Fruit fly (Drosophila melanogaster): Measurements from ENCODE around the gene CG15546.

The CG15546 gene

DNA sequence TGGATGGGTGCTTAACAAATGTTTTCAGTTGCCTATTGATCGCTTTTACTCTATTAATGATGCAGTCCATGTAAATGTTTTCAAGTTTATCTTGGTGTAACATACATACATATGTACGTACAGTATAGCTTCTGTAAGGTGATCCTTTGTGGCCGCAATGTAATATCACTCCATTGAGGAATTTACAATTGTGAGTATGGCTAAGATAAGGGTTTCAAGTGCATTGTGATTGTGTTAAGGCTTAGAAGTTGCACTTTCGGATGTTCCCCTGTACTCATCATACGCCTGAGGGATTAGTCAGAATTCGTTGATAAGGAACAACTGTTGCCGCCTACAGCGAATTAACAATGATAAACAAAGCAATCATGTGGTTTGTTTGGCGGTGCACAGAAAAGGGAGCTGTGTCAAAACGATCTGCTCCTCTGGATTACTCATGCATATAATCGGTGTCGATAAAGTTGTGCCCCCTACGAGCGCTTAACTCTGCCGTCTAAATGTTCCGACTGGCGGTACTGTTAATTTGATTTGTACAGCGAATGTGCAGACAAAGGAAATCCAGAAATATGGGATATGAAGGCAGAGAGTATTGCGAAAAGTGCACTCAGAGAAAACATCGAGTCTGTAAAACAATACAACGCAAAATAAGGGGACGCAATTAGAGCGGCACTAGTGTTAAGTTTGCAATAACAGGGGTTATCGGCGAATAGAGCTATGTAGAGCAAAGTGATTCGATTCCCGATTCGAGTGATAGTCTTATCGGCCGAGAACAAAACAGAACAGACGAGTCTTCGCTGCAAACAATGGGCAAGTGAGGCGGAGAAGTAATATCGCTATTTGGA, 11.9 kb upstream of the CG15546 start:
- TF ChIP-seq CG17801 (GFP tag; optimal IDR thresholded peaks at IDR 0.05; ENCODE audit: partially characterized antibody): peak; percentile 60

DNA sequence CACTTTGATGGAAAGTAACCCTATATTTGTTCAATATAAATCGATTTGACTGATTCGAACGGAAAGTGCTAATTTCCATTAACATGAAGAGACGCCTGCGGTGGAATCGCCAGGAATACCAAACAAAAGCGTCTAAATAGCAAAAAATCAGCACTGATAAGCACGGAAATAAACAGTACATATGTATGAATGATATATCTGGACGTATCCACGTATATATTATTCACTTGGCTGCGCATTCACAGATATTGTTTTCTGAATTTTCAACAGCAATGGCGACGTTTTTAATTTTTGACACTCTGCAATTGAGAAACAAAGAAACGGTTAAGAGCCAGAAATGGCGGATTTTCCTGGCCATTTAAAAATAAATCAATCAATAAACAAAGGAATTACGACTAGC, 11.3 kb upstream of the CG15546 start:
- no peak for TF ChIP-seq CG17801 (GFP tag; optimal IDR thresholded peaks at IDR 0.05; ENCODE audit: partially characterized antibody)

dm6 chr3R:30886850-30887249, 10.9 kb upstream of the CG15546 start:
- peak; percentile 18 for TF ChIP-seq CG17801 (GFP tag; optimal IDR thresholded peaks at IDR 0.05; ENCODE audit: partially characterized antibody)

DNA sequence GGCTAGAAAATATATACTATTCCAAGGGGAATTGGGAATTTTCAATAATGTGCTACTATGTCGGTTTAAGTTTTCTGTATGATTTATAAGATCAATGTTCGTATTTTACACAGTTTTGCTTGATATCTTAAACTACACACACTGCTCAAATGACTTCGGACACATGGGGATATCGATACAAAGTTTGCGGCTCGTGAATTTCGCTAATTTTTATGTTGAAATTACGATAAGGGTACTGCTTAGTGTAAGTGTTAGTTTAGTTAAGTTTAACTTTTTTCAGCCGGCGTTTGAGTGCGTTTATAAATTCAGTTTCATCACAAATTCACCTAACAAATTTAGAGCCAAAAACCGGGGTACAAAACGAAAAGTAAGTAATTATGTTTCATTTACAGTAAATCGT, 7.4 kb upstream of the CG15546 start, which contains the start of gene CG15547:
TSS of gene CG15547 (minus strand) at position 101 of the 400 bp plus-strand sequence.
- no peak for TF ChIP-seq CG17801 (GFP tag; optimal IDR thresholded peaks at IDR 0.05; ENCODE audit: partially characterized antibody)

DNA sequence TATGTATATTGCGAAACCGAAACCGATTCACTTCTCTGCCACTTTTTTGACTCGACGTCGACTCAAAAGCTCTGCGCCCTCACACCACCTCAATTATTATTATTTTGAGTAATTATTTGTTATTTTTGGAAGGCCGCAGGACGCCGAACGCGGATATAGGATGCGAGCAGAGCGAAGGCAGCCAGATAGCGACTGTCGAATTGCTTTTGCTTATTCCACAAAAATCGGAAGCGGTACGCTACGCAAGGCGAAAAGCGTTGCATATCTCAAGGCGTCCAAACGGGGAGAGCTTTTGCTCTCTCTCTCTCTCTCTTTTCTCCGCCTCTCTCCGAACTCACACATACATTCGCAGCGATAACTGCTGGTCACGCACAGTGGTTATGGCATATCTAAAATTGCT, 4.9 kb upstream of the CG15546 start, which contains the start of gene CG12071:
TSS of gene CG12071 (minus strand) at position 134 of the 400 bp plus-strand sequence.
- no peak for TF ChIP-seq CG17801 (GFP tag; optimal IDR thresholded peaks at IDR 0.05; ENCODE audit: partially characterized antibody)

- TF ChIP-seq CG17801 (GFP tag; optimal IDR thresholded peaks at IDR 0.05; ENCODE audit: partially characterized antibody): no peak
Measured at dm6 chr3R:30880024-30880423, 4.0 kb upstream of the CG15546 start.

DNA sequence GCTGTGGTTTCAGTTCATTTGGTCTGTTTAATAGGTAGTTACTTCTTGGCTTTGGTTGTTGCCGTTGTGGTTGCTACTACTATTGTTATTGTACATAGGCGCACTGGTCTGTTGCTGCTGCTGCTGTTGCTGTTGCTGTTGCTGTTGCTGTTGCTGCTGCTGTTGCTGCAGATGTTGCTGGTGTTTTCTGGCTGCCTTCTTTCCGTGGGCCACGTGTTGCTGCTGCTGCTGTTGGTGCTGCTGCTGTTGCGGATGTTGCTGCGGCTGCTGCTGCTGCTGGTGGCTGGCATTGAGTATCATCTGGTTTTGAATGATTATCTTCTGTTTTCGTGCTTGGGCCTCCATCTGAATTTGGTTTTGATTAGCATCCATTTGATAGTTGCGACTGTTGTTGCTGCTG, 2.1 kb upstream of the CG15546 start:
- no peak for TF ChIP-seq CG17801 (GFP tag; optimal IDR thresholded peaks at IDR 0.05; ENCODE audit: partially characterized antibody)

dm6 chr3R:30874679-30875078, 1.3 kb downstream of the CG15546 start:
- no peak for TF ChIP-seq CG17801 (GFP tag; optimal IDR thresholded peaks at IDR 0.05; ENCODE audit: partially characterized antibody)

DNA sequence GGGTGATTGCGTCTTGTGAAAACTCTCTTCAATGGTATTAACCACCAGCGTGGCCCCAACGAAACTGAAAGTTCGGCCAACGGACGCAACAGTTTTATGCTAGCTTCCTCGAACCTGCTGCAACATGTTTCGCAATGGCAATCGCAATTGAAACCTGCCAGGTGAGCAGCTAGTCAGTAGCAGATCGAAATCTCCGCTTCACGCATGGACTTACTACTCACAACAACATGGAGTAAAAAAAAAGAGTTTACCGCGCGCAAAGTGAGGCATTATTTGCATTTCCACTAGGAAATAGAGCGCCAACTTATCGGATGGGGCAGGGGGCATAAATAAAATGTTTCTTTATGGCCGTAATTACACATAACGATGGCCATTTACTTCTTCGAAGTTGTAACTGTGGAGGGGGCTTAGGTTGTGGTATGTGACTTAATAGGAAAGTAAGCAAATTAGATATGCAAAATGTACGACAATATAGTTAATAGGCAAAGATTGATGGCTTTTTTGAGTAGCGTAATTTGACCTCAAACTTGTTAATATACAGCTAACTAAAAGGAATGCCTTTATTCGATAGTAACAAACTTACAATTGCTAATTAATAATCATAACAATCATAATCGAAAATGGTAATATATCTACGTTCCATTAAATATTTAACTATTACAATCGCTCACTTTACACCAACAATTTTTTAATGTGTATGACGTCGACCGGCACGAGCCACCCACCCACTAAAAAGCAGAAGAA, 3.5 kb downstream of the CG15546 start, which contains the start of gene CG15545:
TSS of gene CG15545 (minus strand) at position 51 of the 744 bp plus-strand sequence.
- no peak for TF ChIP-seq CG17801 (GFP tag; optimal IDR thresholded peaks at IDR 0.05; ENCODE audit: partially characterized antibody)

DNA sequence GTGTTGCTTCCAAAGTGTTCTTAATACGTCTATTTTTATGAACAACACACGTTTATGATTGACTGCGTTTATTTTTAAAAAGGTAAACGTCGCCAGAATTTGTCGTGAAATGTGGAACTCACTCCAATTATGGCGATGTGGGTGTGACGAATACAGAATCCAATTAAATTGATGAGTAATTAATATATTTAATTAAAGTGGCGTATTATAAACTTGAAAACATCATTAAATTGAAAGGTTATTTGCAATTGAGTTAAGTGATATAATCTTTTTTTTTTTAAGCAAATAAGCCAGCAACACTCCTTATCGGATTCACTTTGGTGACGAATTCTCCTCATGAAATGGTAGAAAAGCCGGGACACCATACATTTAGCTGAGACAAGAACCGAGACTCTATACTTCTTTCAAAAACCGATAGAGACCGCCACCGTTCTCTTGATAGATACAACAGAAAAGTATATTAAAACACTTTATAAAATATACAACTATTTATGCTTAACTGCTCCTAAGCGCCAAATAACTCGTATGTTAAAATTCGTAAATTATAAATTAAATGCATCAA, 5.6 kb downstream of the CG15546 start:
- TF ChIP-seq CG17801 (GFP tag; optimal IDR thresholded peaks at IDR 0.05; ENCODE audit: partially characterized antibody): no peak

- no peak for TF ChIP-seq CG17801 (GFP tag; optimal IDR thresholded peaks at IDR 0.05; ENCODE audit: partially characterized antibody)
Measured at dm6 chr3R:30867232-30867631, 8.8 kb downstream of the CG15546 start, which contains the start of gene Cpr100A. Gene Cpr100A, plus strand, starts transcription at chr3R:30867521.

dm6 chr3R:30865883-30866282, 10.1 kb downstream of the CG15546 start:
- no peak for TF ChIP-seq CG17801 (GFP tag; optimal IDR thresholded peaks at IDR 0.05; ENCODE audit: partially characterized antibody)

DNA sequence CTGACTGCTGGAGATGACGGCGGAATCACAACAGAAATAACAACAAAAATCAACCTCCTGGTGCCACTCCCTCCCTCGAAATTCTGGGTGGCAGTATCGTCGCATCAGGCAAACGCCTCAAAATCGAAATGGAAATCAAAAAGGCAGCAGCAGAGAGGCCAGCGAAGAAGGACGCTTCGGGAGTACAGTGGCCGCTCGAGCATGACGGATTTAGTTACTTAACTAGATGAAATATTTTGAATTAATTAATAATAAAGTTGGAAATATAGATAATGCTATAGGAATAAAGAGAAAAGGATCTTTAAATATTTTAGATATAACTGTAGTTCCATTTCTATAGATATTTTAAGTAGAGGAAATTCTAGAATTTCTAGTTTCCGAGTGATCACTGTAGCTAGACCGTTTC, 10.6 kb downstream of the CG15546 start:
- TF ChIP-seq CG17801 (GFP tag; optimal IDR thresholded peaks at IDR 0.05; ENCODE audit: partially characterized antibody): no peak

DNA sequence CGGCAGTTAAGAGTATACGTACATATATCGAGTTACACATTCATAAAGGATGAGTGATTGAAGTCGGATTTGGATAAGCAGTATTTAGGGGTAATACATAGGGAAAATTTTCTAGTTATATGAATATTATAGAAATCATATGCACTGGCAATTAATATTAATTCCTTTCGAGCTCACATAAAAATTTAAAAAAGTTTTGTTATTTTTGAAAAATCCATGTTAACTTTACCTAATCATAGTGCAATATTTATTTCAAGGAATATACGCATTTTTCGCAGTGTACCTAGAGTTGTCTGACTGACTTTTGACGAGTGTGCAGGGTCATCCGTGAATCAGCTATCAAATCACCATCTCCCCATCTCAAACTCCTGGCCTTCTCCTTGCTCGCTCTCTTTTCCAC, 11.5 kb downstream of the CG15546 start:
- TF ChIP-seq CG17801 (GFP tag; optimal IDR thresholded peaks at IDR 0.05; ENCODE audit: partially characterized antibody): no peak

DNA sequence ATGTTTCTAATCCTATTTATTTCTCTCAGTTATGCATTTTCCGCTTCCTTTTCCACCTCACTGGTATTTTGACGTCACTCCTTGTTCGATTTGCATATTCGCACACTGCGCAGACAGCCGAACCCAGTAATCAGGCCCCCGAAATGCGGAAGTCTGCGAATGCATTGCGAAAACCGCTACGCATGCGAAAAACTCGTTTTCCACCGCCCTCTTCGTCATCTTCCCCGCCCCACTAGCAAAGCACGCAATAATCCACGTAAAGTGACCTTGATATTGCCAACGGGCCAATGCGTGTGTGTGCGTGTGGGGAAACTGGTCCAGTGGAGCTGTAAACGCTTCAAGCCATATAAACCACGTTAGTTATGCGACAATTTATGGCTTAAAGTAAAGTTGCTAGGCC, 12.0 kb downstream of the CG15546 start:
- TF ChIP-seq CG17801 (GFP tag; optimal IDR thresholded peaks at IDR 0.05; ENCODE audit: partially characterized antibody): no peak

Data from ovary, adult (tissue).